Comparison of ENCODE assay signal across 1 fruit fly cellular context in genomic region chr3L:380886-381546, dm6.
TF ChIP-seq lines count a peak whose summit lies in the region.

No protein-coding gene starts in this region.

TF ChIP-seq in whole organism, embryonic, 481 proteins besides CTCF, POLR2A, EP300 and RAD21 (continued from another document):
- peak; percentile 65 for TF ChIP-seq gem (tag; optimal IDR thresholded peaks at IDR 0.05; lab: Kevin White, UChicago)
- no peak for TF ChIP-seq unpg (GFP tag; optimal IDR thresholded peaks at IDR 0.05; lab: Kevin White, UChicago)
- TF ChIP-seq Ssrp (tag; optimal IDR thresholded peaks at IDR 0.05; lab: Kevin White, UChicago): peak; percentile 25
- no peak for TF ChIP-seq CG11723 (GFP tag; optimal IDR thresholded peaks at IDR 0.05; lab: Kevin White, UChicago)
- TF ChIP-seq pita (GFP tag; optimal IDR thresholded peaks at IDR 0.05; lab: Kevin White, UChicago): no peak
- TF ChIP-seq gsb-n (tag; optimal IDR thresholded peaks at IDR 0.05; lab: Kevin White, UChicago): peak; percentile 34
- TF ChIP-seq grau (tag; optimal IDR thresholded peaks at IDR 0.05; lab: Kevin White, UChicago): peak; percentile 21
- no peak for TF ChIP-seq CG11085 (GFP tag; IDR thresholded peaks at IDR 0.05; lab: Robert Waterston, UW)
- TF ChIP-seq CG13894 (tag; optimal IDR thresholded peaks at IDR 0.05; lab: Kevin White, UChicago): no peak
- TF ChIP-seq sob (GFP tag; IDR thresholded peaks at IDR 0.05; lab: Robert Waterston, UW): no peak
- no peak for TF ChIP-seq sim (GFP tag; IDR thresholded peaks at IDR 0.05; lab: Robert Waterston, UW)
- peak; percentile 63 for TF ChIP-seq CG14710 (tag; optimal IDR thresholded peaks at IDR 0.05; lab: Kevin White, UChicago)
- TF ChIP-seq az2 (GFP tag; optimal IDR thresholded peaks at IDR 0.05; lab: Kevin White, UChicago): peak; percentile 19
- peak in 1 of 2 experiments; percentile 74 for TF ChIP-seq Pdp1 (GFP tag; optimal IDR thresholded peaks at IDR 0.05; lab: Kevin White, UChicago)
- TF ChIP-seq pb (GFP tag; optimal IDR thresholded peaks at IDR 0.05; lab: Kevin White, UChicago): no peak
- TF ChIP-seq Dip3 (GFP tag; optimal IDR thresholded peaks at IDR 0.05; lab: Kevin White, UChicago): no peak
- TF ChIP-seq CG17359 (tag; optimal IDR thresholded peaks at IDR 0.05; lab: Kevin White, UChicago): no peak
- TF ChIP-seq tup (GFP tag; optimal IDR thresholded peaks at IDR 0.05; lab: Kevin White, UChicago): no peak
- TF ChIP-seq Hand (GFP tag; optimal IDR thresholded peaks at IDR 0.05; lab: Kevin White, UChicago): no peak
- TF ChIP-seq Sry-β (GFP tag; optimal IDR thresholded peaks at IDR 0.05; lab: Kevin White, UChicago): no peak
- no peak for TF ChIP-seq Dek (tag; optimal IDR thresholded peaks at IDR 0.05; lab: Kevin White, UChicago)
- no peak for TF ChIP-seq sna (GFP tag; IDR thresholded peaks at IDR 0.05; lab: Robert Waterston, UW; ENCODE audit: partially characterized antibody)
- no peak for TF ChIP-seq CG12769 (tag; optimal IDR thresholded peaks at IDR 0.05; lab: Kevin White, UChicago)
- TF ChIP-seq CG12391 (tag; optimal IDR thresholded peaks at IDR 0.05; lab: Kevin White, UChicago): peak; percentile 40
- no peak for TF ChIP-seq Trl (optimal IDR thresholded peaks at IDR 0.05; lab: Kevin White, UChicago)
- no peak for TF ChIP-seq Trl (GFP tag; optimal IDR thresholded peaks at IDR 0.05; lab: Kevin White, UChicago)
- peak; percentile 50 for TF ChIP-seq zen (tag; optimal IDR thresholded peaks at IDR 0.05; lab: Kevin White, UChicago)
- TF ChIP-seq Eip74EF (GFP tag; optimal IDR thresholded peaks at IDR 0.05; lab: Kevin White, UChicago): no peak
- TF ChIP-seq Hr39 (optimal IDR thresholded peaks at IDR 0.05; lab: Kevin White, UChicago): no peak
- TF ChIP-seq CG6683 (GFP tag; optimal IDR thresholded peaks at IDR 0.05; lab: Kevin White, UChicago): no peak
- TF ChIP-seq prd (optimal IDR thresholded peaks at IDR 0.05; lab: Kevin White, UChicago): no peak
- TF ChIP-seq prd (GFP tag; IDR thresholded peaks at IDR 0.05; lab: Robert Waterston, UW): peak; percentile 62; the same call in 1 of the 3 replicates
- peak; percentile 39 for TF ChIP-seq fd102C (GFP tag; optimal IDR thresholded peaks at IDR 0.05; lab: Kevin White, UChicago)
- TF ChIP-seq Camta (GFP tag; optimal IDR thresholded peaks at IDR 0.05; lab: Kevin White, UChicago): no peak
- TF ChIP-seq CG16813 (GFP tag; IDR thresholded peaks at IDR 0.05; lab: Robert Waterston, UW; ENCODE audit: partially characterized antibody): no peak
- TF ChIP-seq pros (GFP tag; optimal IDR thresholded peaks at IDR 0.05; lab: Kevin White, UChicago): no peak
- TF ChIP-seq tll (GFP tag; optimal IDR thresholded peaks at IDR 0.05; lab: Kevin White, UChicago): no peak
- no peak for TF ChIP-seq aop (GFP tag; IDR thresholded peaks at IDR 0.05; lab: Robert Waterston, UW)
- TF ChIP-seq dmrt11E (tag; optimal IDR thresholded peaks at IDR 0.05; lab: Kevin White, UChicago): peak; percentile 81
- no peak for TF ChIP-seq Gug (GFP tag; IDR thresholded peaks at IDR 0.05; lab: Robert Waterston, UW)
- peak; percentile 23 for TF ChIP-seq CG16815 (GFP tag; optimal IDR thresholded peaks at IDR 0.05; lab: Kevin White, UChicago)
- peak; percentile 14 for TF ChIP-seq D19A (tag; optimal IDR thresholded peaks at IDR 0.05; lab: Kevin White, UChicago)
- peak; percentile 66 for TF ChIP-seq nom (GFP tag; optimal IDR thresholded peaks at IDR 0.05; lab: Kevin White, UChicago)
- TF ChIP-seq sens (GFP tag; lab: Kevin White, UChicago): peak; percentile 86
- TF ChIP-seq CG4707 (GFP tag; optimal IDR thresholded peaks at IDR 0.05; lab: Kevin White, UChicago): no peak
- no peak for TF ChIP-seq CG12942 (GFP tag; optimal IDR thresholded peaks at IDR 0.05; lab: Kevin White, UChicago)
- TF ChIP-seq E2f2 (GFP tag; IDR thresholded peaks at IDR 0.05; lab: Robert Waterston, UW): no peak; the same call in 1 of the 2 replicates
- TF ChIP-seq sqz (GFP tag; optimal IDR thresholded peaks at IDR 0.05; lab: Kevin White, UChicago): peak; percentile 68
- TF ChIP-seq bowl (GFP tag; IDR thresholded peaks at IDR 0.05; lab: Robert Waterston, UW): no peak
- TF ChIP-seq cad (GFP tag; optimal IDR thresholded peaks at IDR 0.05; lab: Kevin White, UChicago): peak; percentile 64
- no peak for TF ChIP-seq CG4730 (GFP tag; IDR thresholded peaks at IDR 0.05; lab: Robert Waterston, UW)
- TF ChIP-seq CG1233 (GFP tag; optimal IDR thresholded peaks at IDR 0.05; lab: Kevin White, UChicago): peak; percentile 39
- no peak for TF ChIP-seq lbe (GFP tag; optimal IDR thresholded peaks at IDR 0.05; lab: Kevin White, UChicago)
- no peak for TF ChIP-seq lmd (GFP tag; IDR thresholded peaks at IDR 0.05; lab: Robert Waterston, UW)
- no peak for TF ChIP-seq Adf1 (GFP tag; IDR thresholded peaks at IDR 0.05; lab: Robert Waterston, UW)
- TF ChIP-seq CG5180 (GFP tag; optimal IDR thresholded peaks at IDR 0.05; lab: Kevin White, UChicago): no peak
- no peak for TF ChIP-seq CG17802 (tag; optimal IDR thresholded peaks at IDR 0.05; lab: Kevin White, UChicago)
- TF ChIP-seq CG15479 (GFP tag; optimal IDR thresholded peaks at IDR 0.05; lab: Kevin White, UChicago): peak; percentile 68
- TF ChIP-seq trem (tag; optimal IDR thresholded peaks at IDR 0.05; lab: Kevin White, UChicago): peak; percentile 46
- TF ChIP-seq nmo (GFP tag; optimal IDR thresholded peaks at IDR 0.05; lab: Kevin White, UChicago): peak; percentile 33
- TF ChIP-seq Bgb (GFP tag; IDR thresholded peaks at IDR 0.05; lab: Robert Waterston, UW; ENCODE audit: partially characterized antibody): no peak
- no peak for TF ChIP-seq schlank (tag; optimal IDR thresholded peaks at IDR 0.05; lab: Kevin White, UChicago)
- peak; percentile 32 for TF ChIP-seq CG7839 (tag; optimal IDR thresholded peaks at IDR 0.05; lab: Kevin White, UChicago)
- no peak for TF ChIP-seq Jarid2 (GFP tag; optimal IDR thresholded peaks at IDR 0.05; lab: Kevin White, UChicago)
- TF ChIP-seq gro (GFP tag; optimal IDR thresholded peaks at IDR 0.05; lab: Kevin White, UChicago): no peak
- TF ChIP-seq CG18262 (tag; optimal IDR thresholded peaks at IDR 0.05; lab: Kevin White, UChicago): peak; percentile 70
- TF ChIP-seq fd96Cb (tag; optimal IDR thresholded peaks at IDR 0.05; lab: Kevin White, UChicago): peak; percentile 32
- TF ChIP-seq vvl (GFP tag; IDR thresholded peaks at IDR 0.05; lab: Robert Waterston, UW): no peak
- peak in 1 of 2 experiments; percentile 67 for TF ChIP-seq bsh (GFP tag; optimal IDR thresholded peaks at IDR 0.05; lab: Kevin White, UChicago)
- peak; percentile 42 for TF ChIP-seq Blimp-1 (GFP tag; optimal IDR thresholded peaks at IDR 0.05; lab: Kevin White, UChicago)
- no peak for TF ChIP-seq YL-1 (GFP tag; optimal IDR thresholded peaks at IDR 0.05; lab: Kevin White, UChicago)
- no peak for TF ChIP-seq danr (GFP tag; IDR thresholded peaks at IDR 0.05; lab: Robert Waterston, UW)
- TF ChIP-seq sc (optimal IDR thresholded peaks at IDR 0.05; lab: Kevin White, UChicago): no peak
- peak; percentile 7 for TF ChIP-seq sc (GFP tag; optimal IDR thresholded peaks at IDR 0.05; lab: Kevin White, UChicago)
- TF ChIP-seq h (optimal IDR thresholded peaks at IDR 0.05; lab: Kevin White, UChicago): no peak
- peak; percentile 17 for TF ChIP-seq Chrac-16 (GFP tag; optimal IDR thresholded peaks at IDR 0.05; lab: Kevin White, UChicago)
- no peak for TF ChIP-seq Max (GFP tag; optimal IDR thresholded peaks at IDR 0.05; lab: Kevin White, UChicago)
- TF ChIP-seq row (GFP tag; IDR thresholded peaks at IDR 0.05; lab: Robert Waterston, UW): peak; percentile 38; the same call in 2 of the 3 replicates
- TF ChIP-seq zfh2 (GFP tag; optimal IDR thresholded peaks at IDR 0.05; lab: Kevin White, UChicago): no peak
- TF ChIP-seq emc (GFP tag; optimal IDR thresholded peaks at IDR 0.05; lab: Kevin White, UChicago): no peak
- peak; percentile 64 for TF ChIP-seq CG17829 (tag; optimal IDR thresholded peaks at IDR 0.05; lab: Kevin White, UChicago)
- TF ChIP-seq dmrt99B (tag; optimal IDR thresholded peaks at IDR 0.05; lab: Kevin White, UChicago): peak; percentile 16
- peak; percentile 51 for TF ChIP-seq CG4404 (GFP tag; IDR thresholded peaks at IDR 0.05; lab: Robert Waterston, UW)
- TF ChIP-seq CG1647 (GFP tag; optimal IDR thresholded peaks at IDR 0.05; lab: Kevin White, UChicago): no peak
- TF ChIP-seq phol (tag; optimal IDR thresholded peaks at IDR 0.05; lab: Kevin White, UChicago): peak; percentile 57
- no peak for TF ChIP-seq bigmax (GFP tag; optimal IDR thresholded peaks at IDR 0.05; lab: Kevin White, UChicago)
- TF ChIP-seq ftz-f1 (GFP tag; optimal IDR thresholded peaks at IDR 0.05; lab: Kevin White, UChicago): no peak
- peak; percentile 59 for TF ChIP-seq CG17328 (GFP tag; IDR thresholded peaks at IDR 0.05; lab: Robert Waterston, UW)
- TF ChIP-seq CG7357 (GFP tag; IDR thresholded peaks at IDR 0.05; lab: Robert Waterston, UW): no peak
- peak; percentile 50; the same call in 2 of the 3 replicates for TF ChIP-seq CG17361 (GFP tag; IDR thresholded peaks at IDR 0.05; lab: Robert Waterston, UW)
- TF ChIP-seq CG1602 (GFP tag; optimal IDR thresholded peaks at IDR 0.05; lab: Kevin White, UChicago): peak; percentile 21
- TF ChIP-seq lola (GFP tag; optimal IDR thresholded peaks at IDR 0.05; lab: Kevin White, UChicago): peak in 1 of 3 experiments; percentile 71
- peak; percentile 39 for TF ChIP-seq CG4424 (GFP tag; optimal IDR thresholded peaks at IDR 0.05; lab: Kevin White, UChicago)
- TF ChIP-seq Spps (tag; optimal IDR thresholded peaks at IDR 0.05; lab: Kevin White, UChicago): peak; percentile 11
- TF ChIP-seq CoRest (tag; optimal IDR thresholded peaks at IDR 0.05; lab: Kevin White, UChicago): peak; percentile 3
- TF ChIP-seq CG30403 (GFP tag; optimal IDR thresholded peaks at IDR 0.05; lab: Kevin White, UChicago): no peak
- TF ChIP-seq Stat92E (GFP tag; optimal IDR thresholded peaks at IDR 0.05; lab: Kevin White, UChicago): peak in 1 of 3 experiments; percentile 15
- no peak for TF ChIP-seq eyg (GFP tag; optimal IDR thresholded peaks at IDR 0.05; lab: Kevin White, UChicago)
- peak; percentile 18 for TF ChIP-seq Sox102F (GFP tag; optimal IDR thresholded peaks at IDR 0.05; lab: Kevin White, UChicago)
- TF ChIP-seq grn (GFP tag; optimal IDR thresholded peaks at IDR 0.05; lab: Kevin White, UChicago): peak; percentile 67
- no peak for TF ChIP-seq Atf6 (GFP tag; IDR thresholded peaks at IDR 0.05; lab: Robert Waterston, UW)
- 0 out of 3 replicates have a peak, but pooled peaks have one; percentile 6 for TF ChIP-seq H15 (GFP tag; IDR thresholded peaks at IDR 0.05; lab: Robert Waterston, UW)
- no peak for TF ChIP-seq Doc3 (GFP tag; IDR thresholded peaks at IDR 0.05; lab: Robert Waterston, UW; ENCODE audit: partially characterized antibody)
- peak; percentile 30 for TF ChIP-seq CG2202 (tag; optimal IDR thresholded peaks at IDR 0.05; lab: Kevin White, UChicago)
- TF ChIP-seq dati (GFP tag; IDR thresholded peaks at IDR 0.05; lab: Robert Waterston, UW): no peak
- TF ChIP-seq CG1024 (GFP tag; IDR thresholded peaks at IDR 0.05; lab: Robert Waterston, UW): no peak
- TF ChIP-seq abd-A (tag; optimal IDR thresholded peaks at IDR 0.05; lab: Kevin White, UChicago): no peak
- no peak for TF ChIP-seq Nf-YA (GFP tag; IDR thresholded peaks at IDR 0.05; lab: Robert Waterston, UW)
- no peak for TF ChIP-seq CG3065 (GFP tag; optimal IDR thresholded peaks at IDR 0.05; lab: Kevin White, UChicago)
- TF ChIP-seq sens-2 (GFP tag; IDR thresholded peaks at IDR 0.05; lab: Robert Waterston, UW): no peak
- no peak for TF ChIP-seq gfzf (GFP tag; optimal IDR thresholded peaks at IDR 0.05; lab: Kevin White, UChicago)
- no peak for TF ChIP-seq cwo (GFP tag; optimal IDR thresholded peaks at IDR 0.05; lab: Kevin White, UChicago)
- TF ChIP-seq MTF-1 (GFP tag; optimal IDR thresholded peaks at IDR 0.05; lab: Kevin White, UChicago; ENCODE audit: borderline replicate concordance): no peak
- peak; percentile 64 for TF ChIP-seq CG15696 (tag; optimal IDR thresholded peaks at IDR 0.05; lab: Kevin White, UChicago)
- TF ChIP-seq Nf-YB (GFP tag; optimal IDR thresholded peaks at IDR 0.05; lab: Kevin White, UChicago): peak; percentile 8
- TF ChIP-seq CG3838 (GFP tag; optimal IDR thresholded peaks at IDR 0.05; lab: Kevin White, UChicago): no peak
- peak; percentile 52 for TF ChIP-seq CG1603 (tag; optimal IDR thresholded peaks at IDR 0.05; lab: Kevin White, UChicago)
- peak; percentile 70 for TF ChIP-seq CG2712 (tag; optimal IDR thresholded peaks at IDR 0.05; lab: Kevin White, UChicago)
- TF ChIP-seq TFAM (GFP tag; optimal IDR thresholded peaks at IDR 0.05; lab: Kevin White, UChicago): no peak
- TF ChIP-seq CHES-1-like (GFP tag; optimal IDR thresholded peaks at IDR 0.05; lab: Kevin White, UChicago): no peak
- TF ChIP-seq CG10979 (tag; optimal IDR thresholded peaks at IDR 0.05; lab: Kevin White, UChicago): peak; percentile 74
- TF ChIP-seq ken (GFP tag; IDR thresholded peaks at IDR 0.05; lab: Robert Waterston, UW): no peak
- TF ChIP-seq tio (GFP tag; optimal IDR thresholded peaks at IDR 0.05; lab: Kevin White, UChicago): no peak
- TF ChIP-seq CG9727 (GFP tag; optimal IDR thresholded peaks at IDR 0.05; lab: Kevin White, UChicago): peak; percentile 55
- TF ChIP-seq slp2 (GFP tag; optimal IDR thresholded peaks at IDR 0.05; lab: Kevin White, UChicago): no peak
- peak; percentile 53 for TF ChIP-seq CG10267 (tag; optimal IDR thresholded peaks at IDR 0.05; lab: Kevin White, UChicago)
- TF ChIP-seq GATAe (GFP tag; conservative IDR thresholded peaks at IDR 0.05; lab: Robert Waterston, UW): no peak
- no peak for TF ChIP-seq CG31388 (GFP tag; optimal IDR thresholded peaks at IDR 0.05; lab: Kevin White, UChicago)
TF ChIP-seq in whole organism, embryonic: peak in this region for 63.
